Fruit fly (Drosophila melanogaster): ENCODE results near the gene Gr10a.
A peak's percentile ranks its signal among the peaks of the same experiment; 100 is the strongest.

The Gr10a gene

dm6 chrX:11369374-11369773 is 47.8 kb downstream of the Gr10a start, which contains the start of gene dlg1 (continued):
- TF ChIP-seq Aef1 (GFP tag; IDR thresholded peaks at IDR 0.05) (no peak), CG15269 (tag; optimal IDR thresholded peaks at IDR 0.05) (no peak), stwl (tag; optimal IDR thresholded peaks at IDR 0.05) (peak; percentile 63), CG13287 (GFP tag; IDR thresholded peaks at IDR 0.05; ENCODE audit: partially characterized antibody) (peak; percentile 78), Sry-δ (GFP tag; optimal IDR thresholded peaks at IDR 0.05) (peak; percentile 35), BEAF-32 (GFP tag; optimal IDR thresholded peaks at IDR 0.05) (peak; percentile 69), Med (GFP tag) (peak; percentile 77), ato (GFP tag; IDR thresholded peaks at IDR 0.05; ENCODE audit: partially characterized antibody) (peak; percentile 34; the same call in 1 of the 2 replicates), CG34224 (GFP tag; IDR thresholded peaks at IDR 0.05; ENCODE audit: partially characterized antibody) (peak; percentile 73; the same call in 2 of the 3 replicates), CG10267 (tag; optimal IDR thresholded peaks at IDR 0.05) (peak; percentile 8), sens (GFP tag) (peak; percentile 55), HLH4C (GFP tag; IDR thresholded peaks at IDR 0.05; ENCODE audit: partially characterized antibody) (peak; percentile 75), CoRest (tag; optimal IDR thresholded peaks at IDR 0.05) (peak; percentile 32), zen2 (GFP tag; IDR thresholded peaks at IDR 0.05; ENCODE audit: partially characterized antibody) (peak; percentile 10; the same call in 1 of the 3 replicates), CG5180 (GFP tag; optimal IDR thresholded peaks at IDR 0.05) (no peak), CG2712 (tag; optimal IDR thresholded peaks at IDR 0.05) (peak; percentile 10), Trl (optimal IDR thresholded peaks at IDR 0.05) (no peak), Trl (GFP tag; optimal IDR thresholded peaks at IDR 0.05) (no peak), nerfin-2 (GFP tag; IDR thresholded peaks at IDR 0.05; ENCODE audit: partially characterized antibody) (peak; percentile 49; the same call in 1 of the 2 replicates), knrl (GFP tag; IDR thresholded peaks at IDR 0.05; ENCODE audit: partially characterized antibody) (peak; percentile 72), sna (GFP tag; IDR thresholded peaks at IDR 0.05; ENCODE audit: partially characterized antibody) (peak; percentile 56), hbn (GFP tag; IDR thresholded peaks at IDR 0.05; ENCODE audit: partially characterized antibody) (peak; percentile 58), CG5245 (GFP tag; optimal IDR thresholded peaks at IDR 0.05) (no peak), Doc3 (GFP tag; IDR thresholded peaks at IDR 0.05; ENCODE audit: partially characterized antibody) (peak; percentile 49; the same call in 2 of the 3 replicates), row (GFP tag; IDR thresholded peaks at IDR 0.05) (peak; percentile 33; the same call in 1 of the 3 replicates), lilli (GFP tag; optimal IDR thresholded peaks at IDR 0.05) (peak; percentile 8), odd (GFP tag; optimal IDR thresholded peaks at IDR 0.05) (no peak), Jarid2 (GFP tag; optimal IDR thresholded peaks at IDR 0.05) (no peak), HmgZ (tag; optimal IDR thresholded peaks at IDR 0.05) (peak; percentile 14), bigmax (GFP tag; optimal IDR thresholded peaks at IDR 0.05) (peak; percentile 53), az2 (GFP tag; optimal IDR thresholded peaks at IDR 0.05) (no peak), gfzf (GFP tag; optimal IDR thresholded peaks at IDR 0.05) (peak; percentile 67), hb (GFP tag; IDR thresholded peaks at IDR 0.05; ENCODE audit: partially characterized antibody) (peak; percentile 63; the same call in 2 of the 3 replicates), Bgb (GFP tag; IDR thresholded peaks at IDR 0.05; ENCODE audit: partially characterized antibody) (peak; percentile 65), vnd (GFP tag; IDR thresholded peaks at IDR 0.05; ENCODE audit: partially characterized antibody) (peak; percentile 56; the same call in 2 of the 3 replicates), CG11560 (tag; IDR thresholded peaks at IDR 0.05) (peak; percentile 93), Nf-YC (tag; optimal IDR thresholded peaks at IDR 0.05) (peak; percentile 57), tll (GFP tag; optimal IDR thresholded peaks at IDR 0.05) (no peak), CG2889 (GFP tag; IDR thresholded peaks at IDR 0.05) (no peak), prd (optimal IDR thresholded peaks at IDR 0.05) (no peak), prd (GFP tag; IDR thresholded peaks at IDR 0.05) (no peak), CG6791 (GFP tag; IDR thresholded peaks at IDR 0.05; ENCODE audit: partially characterized antibody) (peak; percentile 49; the same call in 1 of the 3 replicates), ewg (GFP tag; optimal IDR thresholded peaks at IDR 0.05) (no peak), CG14860 (GFP tag; IDR thresholded peaks at IDR 0.05; ENCODE audit: partially characterized antibody) (peak; percentile 65; the same call in 1 of the 3 replicates), CG3995 (GFP tag; optimal IDR thresholded peaks at IDR 0.05) (peak; percentile 73), Hmr (GFP tag; optimal IDR thresholded peaks at IDR 0.05) (no peak), CG9797 (GFP tag; optimal IDR thresholded peaks at IDR 0.05) (peak; percentile 55), E2f2 (GFP tag; IDR thresholded peaks at IDR 0.05) (peak; percentile 83)
